Worm (Caenorhabditis elegans): Measurements from ENCODE around the gene rig-6.

rig-6 gene

DNA sequence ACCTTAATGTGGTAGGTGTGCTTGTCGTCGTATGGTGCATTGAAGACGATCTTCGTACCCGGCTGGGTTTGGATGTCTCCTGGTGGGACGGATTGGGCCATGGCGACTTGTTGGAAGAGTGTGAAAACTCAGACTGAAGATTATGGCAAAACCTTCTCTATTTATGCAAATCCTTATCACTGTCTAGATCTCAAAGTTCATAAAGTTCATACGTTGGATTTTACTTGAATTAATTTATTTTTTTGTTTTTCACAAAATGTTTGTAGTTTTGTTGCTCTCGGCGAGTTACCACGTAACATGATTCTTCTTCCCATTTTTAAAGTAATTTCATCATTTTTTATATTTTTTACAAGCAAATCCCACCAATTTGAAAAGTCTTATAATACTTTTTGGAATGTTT lies 25.7 kb downstream of the rig-6 start, which contains the start of gene msp-3:
Gene msp-3, minus strand, starts transcription at position 101 of the 400 bp plus-strand sequence.
- no peak for TF ChIP-seq med-1 (GFP tag; optimal IDR thresholded peaks at IDR 0.05; ENCODE audit: insufficient read depth)
- no peak for TF ChIP-seq ztf-29 (GFP tag; IDR thresholded peaks at IDR 0.05)

DNA sequence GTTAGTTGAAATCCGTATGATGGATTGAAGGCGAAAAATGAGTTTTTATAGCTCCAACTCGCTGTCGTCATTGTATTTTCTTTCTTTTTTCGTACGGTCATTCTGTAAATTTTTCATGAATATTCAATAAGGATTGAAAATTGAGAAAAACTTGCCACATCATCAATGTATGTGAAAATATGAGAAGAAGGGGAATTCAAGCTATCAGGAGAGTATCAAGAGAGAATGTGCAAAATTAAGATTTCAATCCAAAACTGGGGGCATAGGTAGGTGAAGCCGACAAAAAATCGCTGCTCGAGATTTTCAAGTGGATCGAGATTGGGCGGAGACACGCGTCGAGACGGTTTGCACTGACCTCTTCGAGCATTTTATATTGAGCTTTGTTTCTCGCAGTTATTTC lies 27.4 kb downstream of the rig-6 start, which contains the start of gene nep-12:
Gene nep-12, minus strand, starts transcription at position 101 of the 400 bp plus-strand sequence.
- TF ChIP-seq ztf-29 (GFP tag; IDR thresholded peaks at IDR 0.05) (no peak), klf-2 (GFP tag; conservative IDR thresholded peaks at IDR 0.05) (no peak), flt-1 (GFP tag; IDR thresholded peaks at IDR 0.05) (no peak), T22C8.4 (GFP tag; IDR thresholded peaks at IDR 0.05) (no peak), cog-1 (tag; optimal IDR thresholded peaks at IDR 0.05) (no peak), ztf-23 (GFP tag; IDR thresholded peaks at IDR 0.05) (no peak), ref-1 (GFP tag; conservative IDR thresholded peaks at IDR 0.05) (no peak), med-1 (GFP tag; optimal IDR thresholded peaks at IDR 0.05; ENCODE audit: insufficient read depth) (no peak), tab-1 (GFP tag; IDR thresholded peaks at IDR 0.05) (no peak)

DNA sequence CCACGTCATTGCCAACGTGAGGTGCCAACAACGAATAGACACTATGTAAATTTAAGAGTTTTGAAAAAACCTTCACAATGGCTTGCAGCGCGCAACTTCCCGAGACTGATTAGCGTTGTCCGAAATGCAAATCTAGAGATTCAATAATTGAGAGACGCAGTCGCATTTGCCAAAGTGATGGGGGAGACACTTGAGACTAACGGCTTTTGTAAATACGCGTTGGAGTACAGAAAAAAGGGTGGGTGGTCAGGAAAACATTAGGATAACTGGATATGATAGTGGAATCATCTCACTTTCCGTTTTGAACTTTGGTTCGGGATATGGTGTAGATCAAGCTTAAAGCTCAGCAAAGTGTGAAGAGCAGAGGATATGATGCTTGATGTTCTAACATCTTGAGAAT lies 32.1 kb downstream of the rig-6 start:
- TF ChIP-seq T22C8.4 (GFP tag; IDR thresholded peaks at IDR 0.05) (no peak), ztf-23 (GFP tag; IDR thresholded peaks at IDR 0.05) (no peak), klf-2 (GFP tag; conservative IDR thresholded peaks at IDR 0.05) (no peak), med-1 (GFP tag; optimal IDR thresholded peaks at IDR 0.05; ENCODE audit: insufficient read depth) (no peak), ref-1 (GFP tag; conservative IDR thresholded peaks at IDR 0.05) (no peak), ztf-29 (GFP tag; IDR thresholded peaks at IDR 0.05) (no peak), flt-1 (GFP tag; IDR thresholded peaks at IDR 0.05) (no peak), cog-1 (tag; optimal IDR thresholded peaks at IDR 0.05) (no peak), tab-1 (GFP tag; IDR thresholded peaks at IDR 0.05) (no peak)

DNA sequence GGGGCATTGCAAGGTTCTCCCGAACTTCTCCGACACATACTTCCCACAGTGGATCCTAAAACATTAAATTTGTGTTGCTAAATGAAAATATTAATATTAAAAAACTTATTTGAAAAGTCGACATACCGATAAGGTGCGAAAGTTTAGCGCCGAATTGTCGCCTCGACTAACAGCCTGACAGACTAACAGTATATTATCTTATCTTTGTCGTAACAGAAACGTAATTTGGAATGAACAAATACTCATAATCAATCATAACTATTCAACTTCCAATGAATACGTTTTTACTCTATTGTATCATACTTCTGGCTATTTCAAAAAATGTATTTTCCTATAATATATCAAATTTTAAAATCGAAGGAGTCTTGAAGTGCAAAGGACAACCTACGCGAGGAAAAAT lies 35.0 kb downstream of the rig-6 start, which contains the start of gene F26G1.11:
Gene F26G1.11, plus strand, starts transcription at position 205 of the 400 bp plus-strand sequence.
- TF ChIP-seq ztf-29 (GFP tag; IDR thresholded peaks at IDR 0.05) (no peak), flt-1 (GFP tag; IDR thresholded peaks at IDR 0.05) (no peak), cog-1 (tag; optimal IDR thresholded peaks at IDR 0.05) (no peak), ref-1 (GFP tag; conservative IDR thresholded peaks at IDR 0.05) (no peak), med-1 (GFP tag; optimal IDR thresholded peaks at IDR 0.05; ENCODE audit: insufficient read depth) (no peak), klf-2 (GFP tag; conservative IDR thresholded peaks at IDR 0.05) (no peak), tab-1 (GFP tag; IDR thresholded peaks at IDR 0.05) (no peak), T22C8.4 (GFP tag; IDR thresholded peaks at IDR 0.05) (no peak), ztf-23 (GFP tag; IDR thresholded peaks at IDR 0.05) (no peak)

DNA sequence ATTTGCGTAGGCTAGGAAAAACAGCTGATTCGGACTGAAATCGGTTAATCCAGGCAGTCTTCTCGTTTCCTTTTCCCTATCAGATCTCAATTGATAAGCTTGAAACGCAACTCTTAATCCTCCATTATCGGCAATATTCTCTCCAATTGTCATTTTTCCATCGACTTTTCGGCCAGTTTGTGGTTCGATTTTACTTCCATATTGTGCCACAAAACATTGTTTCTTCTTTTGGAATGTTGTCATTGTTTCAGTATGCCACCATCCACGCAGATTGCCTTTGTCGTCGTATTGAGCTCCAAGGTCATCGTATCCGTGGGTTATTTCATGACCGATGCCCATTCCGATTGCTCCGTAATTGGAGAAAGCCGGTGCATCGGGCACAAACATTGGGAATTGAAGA lies 36.1 kb downstream of the rig-6 start:
- TF ChIP-seq T22C8.4 (GFP tag; IDR thresholded peaks at IDR 0.05) (no peak), tab-1 (GFP tag; IDR thresholded peaks at IDR 0.05) (no peak), cog-1 (tag; optimal IDR thresholded peaks at IDR 0.05) (no peak), ztf-23 (GFP tag; IDR thresholded peaks at IDR 0.05) (no peak), klf-2 (GFP tag; conservative IDR thresholded peaks at IDR 0.05) (no peak), med-1 (GFP tag; optimal IDR thresholded peaks at IDR 0.05; ENCODE audit: insufficient read depth) (no peak), ztf-29 (GFP tag; IDR thresholded peaks at IDR 0.05) (no peak), ref-1 (GFP tag; conservative IDR thresholded peaks at IDR 0.05) (no peak), flt-1 (GFP tag; IDR thresholded peaks at IDR 0.05) (no peak)

DNA sequence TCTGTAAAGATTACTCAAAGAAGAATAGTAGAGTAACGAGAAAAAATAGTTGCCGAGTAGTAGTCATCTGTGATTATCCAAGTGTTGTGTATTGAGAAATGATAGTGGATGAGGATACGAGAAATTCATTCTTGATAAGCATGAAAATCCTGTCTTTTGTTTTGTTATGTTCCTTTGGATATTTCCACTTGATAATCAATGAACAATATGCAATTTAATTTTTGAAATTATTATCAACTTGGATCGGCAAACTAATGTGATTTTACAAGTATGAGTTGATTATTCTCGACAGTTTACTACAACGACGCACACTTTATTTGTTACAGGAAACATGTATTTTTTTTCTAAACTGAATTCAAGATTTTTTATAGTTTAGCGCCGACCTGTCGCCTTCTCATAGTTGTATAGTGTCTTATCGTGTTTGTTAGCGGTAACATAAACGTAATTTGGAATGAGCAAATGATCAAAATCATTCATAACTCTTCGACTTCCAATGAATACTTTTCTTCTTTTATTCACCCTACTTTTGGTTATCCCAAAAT lies 37.9 kb downstream of the rig-6 start, which contains the start of the genes F26G1.9 and F26G1.10:
Gene F26G1.9, minus strand, starts transcription at position 101 of the 542 bp plus-strand sequence.
Gene F26G1.10, plus strand, starts transcription at position 492 of the 542 bp plus-strand sequence.
- TF ChIP-seq cog-1 (tag; optimal IDR thresholded peaks at IDR 0.05) (no peak), T22C8.4 (GFP tag; IDR thresholded peaks at IDR 0.05) (no peak), med-1 (GFP tag; optimal IDR thresholded peaks at IDR 0.05; ENCODE audit: insufficient read depth) (no peak), flt-1 (GFP tag; IDR thresholded peaks at IDR 0.05) (no peak), tab-1 (GFP tag; IDR thresholded peaks at IDR 0.05) (no peak), ztf-23 (GFP tag; IDR thresholded peaks at IDR 0.05) (no peak), ztf-29 (GFP tag; IDR thresholded peaks at IDR 0.05) (no peak), ref-1 (GFP tag; conservative IDR thresholded peaks at IDR 0.05) (no peak), klf-2 (GFP tag; conservative IDR thresholded peaks at IDR 0.05) (no peak)

DNA sequence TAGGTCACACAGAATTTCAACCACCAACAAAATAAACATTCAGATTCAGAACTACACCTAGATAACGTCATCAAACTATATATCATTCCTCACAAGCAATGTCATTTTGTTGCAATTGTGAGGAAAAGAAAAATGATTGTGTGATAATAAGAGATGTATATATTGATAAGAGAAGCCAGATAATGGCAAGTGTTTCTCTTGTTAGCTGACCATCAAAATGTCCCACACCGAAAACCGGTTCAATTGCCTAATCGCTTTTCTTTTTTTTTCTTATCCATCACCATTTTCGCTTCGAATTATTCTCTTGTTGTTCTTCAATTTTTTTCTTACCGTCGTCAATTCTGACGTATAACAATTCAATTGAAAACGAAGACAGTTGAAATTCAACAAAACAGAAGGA lies 39.4 kb downstream of the rig-6 start:
- TF ChIP-seq flt-1 (GFP tag; IDR thresholded peaks at IDR 0.05): no peak
- TF ChIP-seq med-1 (GFP tag; optimal IDR thresholded peaks at IDR 0.05; ENCODE audit: insufficient read depth): no peak
- no peak for TF ChIP-seq T22C8.4 (GFP tag; IDR thresholded peaks at IDR 0.05)
- no peak for TF ChIP-seq ztf-29 (GFP tag; IDR thresholded peaks at IDR 0.05)
- no peak for TF ChIP-seq klf-2 (GFP tag; conservative IDR thresholded peaks at IDR 0.05)
- no peak for TF ChIP-seq cog-1 (tag; optimal IDR thresholded peaks at IDR 0.05)
- no peak for TF ChIP-seq ztf-23 (GFP tag; IDR thresholded peaks at IDR 0.05)
- TF ChIP-seq ref-1 (GFP tag; conservative IDR thresholded peaks at IDR 0.05): no peak
- no peak for TF ChIP-seq tab-1 (GFP tag; IDR thresholded peaks at IDR 0.05)

DNA sequence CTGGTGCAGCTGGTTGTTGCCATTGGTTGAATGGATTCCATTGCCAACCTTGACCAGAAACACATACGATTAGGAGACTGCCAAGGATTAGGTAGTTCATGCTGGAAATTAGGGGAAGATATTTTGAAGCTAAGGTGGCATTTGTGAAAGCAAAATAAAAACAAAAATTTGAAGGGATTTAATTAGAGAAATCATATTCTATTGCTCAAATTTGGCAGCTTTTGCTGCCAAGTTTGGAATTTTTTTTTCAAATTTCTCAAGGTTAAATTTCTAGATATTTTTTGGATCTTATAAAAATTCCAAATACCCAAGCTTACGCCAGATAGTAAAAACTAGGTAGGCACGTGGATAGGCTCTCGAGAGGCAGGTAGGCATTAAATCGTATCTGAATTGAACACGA lies 40.6 kb downstream of the rig-6 start, which contains the start of gene F26G1.5:
Gene F26G1.5, minus strand, starts transcription at position 101 of the 400 bp plus-strand sequence.
- no peak for TF ChIP-seq T22C8.4 (GFP tag; IDR thresholded peaks at IDR 0.05)
- no peak for TF ChIP-seq med-1 (GFP tag; optimal IDR thresholded peaks at IDR 0.05; ENCODE audit: insufficient read depth)
- no peak for TF ChIP-seq ztf-23 (GFP tag; IDR thresholded peaks at IDR 0.05)

DNA sequence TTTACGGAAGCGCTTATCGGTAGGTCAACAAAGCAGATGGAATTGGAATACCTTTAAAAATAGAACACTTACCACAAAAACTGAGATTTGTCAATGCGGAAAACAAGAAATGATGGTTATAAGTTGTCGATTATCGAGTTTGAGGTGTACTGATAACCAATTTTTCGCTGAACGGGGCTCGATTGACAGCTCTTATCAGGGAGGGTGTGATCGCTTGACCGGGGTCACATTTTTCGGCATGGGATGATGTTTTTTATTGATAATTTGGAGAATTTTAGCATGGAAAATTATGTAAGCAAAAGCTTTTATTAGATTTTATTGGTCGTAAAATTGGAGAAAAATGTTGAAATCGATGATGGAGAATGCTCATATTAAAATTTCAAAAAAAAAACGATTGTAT lies 42.0 kb downstream of the rig-6 start:
- no peak for TF ChIP-seq ztf-23 (GFP tag; IDR thresholded peaks at IDR 0.05)
- TF ChIP-seq ztf-29 (GFP tag; IDR thresholded peaks at IDR 0.05): no peak
- no peak for TF ChIP-seq T22C8.4 (GFP tag; IDR thresholded peaks at IDR 0.05)
- TF ChIP-seq cog-1 (tag; optimal IDR thresholded peaks at IDR 0.05): no peak
- no peak for TF ChIP-seq ref-1 (GFP tag; conservative IDR thresholded peaks at IDR 0.05)
- TF ChIP-seq med-1 (GFP tag; optimal IDR thresholded peaks at IDR 0.05; ENCODE audit: insufficient read depth): no peak
- TF ChIP-seq flt-1 (GFP tag; IDR thresholded peaks at IDR 0.05): no peak
- no peak for TF ChIP-seq tab-1 (GFP tag; IDR thresholded peaks at IDR 0.05)
- TF ChIP-seq klf-2 (GFP tag; conservative IDR thresholded peaks at IDR 0.05): no peak

DNA sequence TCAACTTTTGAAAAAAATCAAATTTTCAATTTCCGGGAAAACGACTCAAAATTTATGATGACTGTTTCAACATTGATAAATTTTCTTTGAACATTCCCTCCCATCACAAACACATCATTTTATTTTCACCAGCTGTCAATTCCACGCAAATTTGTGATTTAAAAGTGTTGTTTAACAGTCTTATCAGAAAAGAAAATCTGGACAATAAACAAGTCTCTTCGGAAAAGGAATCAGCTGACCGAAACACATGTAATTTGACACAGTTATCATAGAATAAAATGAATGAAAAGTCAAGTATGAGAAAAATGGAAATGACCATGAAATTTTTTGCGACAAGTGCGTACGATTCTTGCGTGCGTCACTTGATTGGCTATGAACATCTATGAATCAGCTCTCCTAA lies 42.8 kb downstream of the rig-6 start:
- TF ChIP-seq tab-1 (GFP tag; IDR thresholded peaks at IDR 0.05) (no peak), ztf-23 (GFP tag; IDR thresholded peaks at IDR 0.05) (no peak), T22C8.4 (GFP tag; IDR thresholded peaks at IDR 0.05) (no peak), cog-1 (tag; optimal IDR thresholded peaks at IDR 0.05) (no peak), med-1 (GFP tag; optimal IDR thresholded peaks at IDR 0.05; ENCODE audit: insufficient read depth) (no peak), ref-1 (GFP tag; conservative IDR thresholded peaks at IDR 0.05) (no peak), ztf-29 (GFP tag; IDR thresholded peaks at IDR 0.05) (no peak), klf-2 (GFP tag; conservative IDR thresholded peaks at IDR 0.05) (no peak), flt-1 (GFP tag; IDR thresholded peaks at IDR 0.05) (no peak)

All from whole organism, midembryonic.